Worm (Caenorhabditis elegans) whole organism, L2 larva: ENCODE results near the gene Y6E2A.5.
"Not testable (repeated sequence)": the region's sequence is repeated elsewhere in the genome, so short reads cannot be mapped to it uniquely, and the experiment has no call there.

Experiments used
- C34F6.9 ChIP-seq: fragments of 150-350 bp; optimal IDR thresholded peaks from 2 replicates; lab custom pipeline; 2014; ENCODE audit warnings: missing biosample characterization, missing genetic modification characterization
- R02D3.7 ChIP-seq: fragments of 150-350 bp; optimal IDR thresholded peaks from 2 replicates; lab custom pipeline; 2014; ENCODE audit warnings: missing biosample characterization, missing genetic modification characterization
- Y55F3AM.14 ChIP-seq: fragments of 200-800 bp; sonication (Bioruptor generic); optimal IDR thresholded peaks from 2 replicates; lab custom pipeline; 2018; ENCODE audit warnings: mild to moderate bottlenecking, missing genetic modification characterization, missing compliant biosample characterization
- ZK546.5 ChIP-seq: sonication (generic microtip); optimal IDR thresholded peaks from 2 replicates; lab custom pipeline; 2017; ENCODE audit warnings: missing biosample characterization, missing genetic modification characterization
- alr-1 ChIP-seq: fragments of 150-350 bp; optimal IDR thresholded peaks from 2 replicates; lab custom pipeline; 2014; ENCODE audit warnings: missing biosample characterization, missing genetic modification characterization
- aly-2 ChIP-seq: fragments of 150-350 bp; optimal IDR thresholded peaks from 2 replicates; lab custom pipeline; 2014; ENCODE audit warnings: missing biosample characterization, missing genetic modification characterization
- ama-1 ChIP-seq: fragments of 150-350 bp; optimal IDR thresholded peaks from 2 replicates; lab custom pipeline; 2018; ENCODE audit warnings: inconsistent platforms
- blmp-1 ChIP-seq: sonication (generic microtip); optimal IDR thresholded peaks from 2 replicates; lab custom pipeline; 2017; ENCODE audit warnings: missing genetic modification characterization, mild to moderate bottlenecking, missing compliant biosample characterization, antibody characterized with exemption, moderate library complexity; ENCODE audit not compliant: insufficient read depth
- ceh-16 ChIP-seq: fragments of 150-350 bp; optimal IDR thresholded peaks from 2 replicates; lab custom pipeline; 2014; ENCODE audit warnings: missing biosample characterization, missing genetic modification characterization
- crh-2 ChIP-seq: sonication (generic microtip); optimal IDR thresholded peaks from 2 replicates; lab custom pipeline; 2017; ENCODE audit warnings: missing biosample characterization, missing genetic modification characterization
- dmd-4 ChIP-seq: sonication (generic microtip); optimal IDR thresholded peaks from 2 replicates; lab custom pipeline; 2017; ENCODE audit warnings: missing biosample characterization, missing genetic modification characterization
- lin-13 ChIP-seq: fragments of 150-350 bp; optimal IDR thresholded peaks from 2 replicates; lab custom pipeline; 2014; ENCODE audit warnings: missing biosample characterization, missing genetic modification reagents, missing genetic modification characterization
- mab-5 ChIP-seq: fragments of 150-350 bp; optimal IDR thresholded peaks from 2 replicates; lab custom pipeline; 2014; ENCODE audit warnings: missing biosample characterization, missing genetic modification characterization
- mdl-1 ChIP-seq, 2 experiments: fragments of 150-350 bp in 1 of 2; sonication (generic microtip) in 1 of 2; optimal IDR thresholded peaks; 2 replicates each; lab custom pipeline; 2017; ENCODE audit warnings: missing biosample characterization in 2 of 2, missing genetic modification characterization in 2 of 2
- nhr-10 ChIP-seq: sonication (generic microtip); optimal IDR thresholded peaks from 2 replicates; lab custom pipeline; 2017; ENCODE audit warnings: missing biosample characterization, missing genetic modification characterization
- nhr-11 ChIP-seq: fragments of 150-350 bp; optimal IDR thresholded peaks from 2 replicates; lab custom pipeline; 2014; ENCODE audit warnings: missing biosample characterization, missing genetic modification characterization
- nhr-129 ChIP-seq: fragments of 150-350 bp; optimal IDR thresholded peaks from 2 replicates; lab custom pipeline; 2014; ENCODE audit warnings: missing biosample characterization, missing genetic modification characterization
- nhr-21 ChIP-seq: fragments of 150-350 bp; optimal IDR thresholded peaks from 2 replicates; lab custom pipeline; 2014; ENCODE audit warnings: missing biosample characterization, missing genetic modification characterization
- nhr-23 ChIP-seq: fragments of 150-350 bp; optimal IDR thresholded peaks from 2 replicates; lab custom pipeline; 2014; ENCODE audit warnings: missing biosample characterization, missing genetic modification reagents, missing genetic modification characterization
- nhr-237 ChIP-seq: fragments of 150-350 bp; optimal IDR thresholded peaks from 2 replicates; lab custom pipeline; 2014; ENCODE audit warnings: missing biosample characterization, missing genetic modification characterization
- nhr-25 ChIP-seq: fragments of 150-350 bp; sonication (generic microtip); optimal IDR thresholded peaks from 3 replicates; lab custom pipeline; 2014; ENCODE audit warnings: missing biosample characterization, missing genetic modification characterization
- nhr-6 ChIP-seq: fragments of 150-350 bp; optimal IDR thresholded peaks from 2 replicates; lab custom pipeline; 2014; ENCODE audit warnings: missing biosample characterization, missing genetic modification characterization
- peb-1 ChIP-seq: fragments of 150-350 bp; optimal IDR thresholded peaks from 2 replicates; lab custom pipeline; 2014; ENCODE audit warnings: missing biosample characterization, missing genetic modification characterization
- sem-4 ChIP-seq: fragments of 150-350 bp; optimal IDR thresholded peaks from 2 replicates; lab custom pipeline; 2014; ENCODE audit warnings: missing biosample characterization, missing genetic modification reagents, missing genetic modification characterization
- skn-1 ChIP-seq: sonication (generic microtip); optimal IDR thresholded peaks from 2 replicates; lab custom pipeline; 2017; ENCODE audit warnings: missing biosample characterization, missing genetic modification characterization
- sma-3 ChIP-seq: sonication (generic microtip); optimal IDR thresholded peaks from 2 replicates; lab custom pipeline; 2016; ENCODE audit warnings: missing genetic modification reagents, missing genetic modification characterization, missing compliant biosample characterization
- sma-9 ChIP-seq, 2 experiments: fragments of 150-350 bp in 1 of 2; sonication (generic microtip) in 1 of 2; optimal IDR thresholded peaks; 2 replicates each; lab custom pipeline; 2014 to 2016; ENCODE audit warnings: missing genetic modification characterization in 2 of 2, mild to moderate bottlenecking in 1 of 2, missing biosample characterization in 1 of 2, missing compliant biosample characterization in 1 of 2, missing genetic modification reagents in 1 of 2, moderate library complexity in 1 of 2
- snpc-4 ChIP-seq: fragments of 150-350 bp; optimal IDR thresholded peaks from 2 replicates; lab custom pipeline; 2014; ENCODE audit warnings: missing biosample characterization, missing genetic modification characterization
- unc-62 ChIP-seq: fragments of 150-350 bp; optimal IDR thresholded peaks from 2 replicates; lab custom pipeline; 2014; ENCODE audit warnings: missing biosample characterization, missing genetic modification reagents, missing genetic modification characterization
- ztf-1 ChIP-seq: fragments of 200-800 bp; sonication (Bioruptor generic); conservative IDR thresholded peaks from 2 replicates; pipeline ENCODE4 v1.3.6; 2022; ENCODE audit warnings: missing genetic modification characterization, missing compliant biosample characterization

Y6E2A.5 gene

ce11 chrV:15758449-15758848 is 40.0 kb upstream of the Y6E2A.5 start, which contains the start of gene str-9:
str-9 (plus strand) TSS chrV:15758749.
- no peak for TF ChIP-seq peb-1
- no peak for TF ChIP-seq skn-1
- TF ChIP-seq C34F6.9 (tag; lab: Kevin White, UChicago), result no peak
- TF ChIP-seq lin-13, result no peak
- TF ChIP-seq ceh-16 (tag; lab: Kevin White, UChicago), result no peak
- TF ChIP-seq dmd-4, result no peak
- TF ChIP-seq ztf-1 (GFP tag; lab: Robert Waterston, UW), result no peak
- TF ChIP-seq R02D3.7 (tag; lab: Kevin White, UChicago), result no peak
- TF ChIP-seq blmp-1 (tag; lab: Kevin White, UChicago), result no peak
- TF ChIP-seq alr-1 (tag; lab: Kevin White, UChicago), result no peak
- TF ChIP-seq ama-1 (lab: Kevin White, UChicago), result no peak
- no peak for TF ChIP-seq sem-4 (tag; lab: Kevin White, UChicago)
- TF ChIP-seq nhr-10 (tag; lab: Kevin White, UChicago), result no peak
- no peak for TF ChIP-seq nhr-6 (tag; lab: Kevin White, UChicago)
- no peak for TF ChIP-seq nhr-129 (tag; lab: Kevin White, UChicago)
- TF ChIP-seq, all 48 proteins: peak for 0

- TF ChIP-seq ZK546.5 (tag; lab: Kevin White, UChicago) (no peak), Y55F3AM.14 (GFP tag; lab: Kevin White, UChicago) (no peak), crh-2 (tag; lab: Kevin White, UChicago) (no peak), skn-1 (no peak), unc-62 (GFP tag; lab: Kevin White, UChicago) (no peak), alr-1 (tag; lab: Kevin White, UChicago) (no peak), mab-5 (tag; lab: Kevin White, UChicago) (no peak), ceh-16 (tag; lab: Kevin White, UChicago) (no peak), nhr-129 (tag; lab: Kevin White, UChicago) (no peak), blmp-1 (tag; lab: Kevin White, UChicago) (no peak), sma-3 (GFP tag; lab: Kevin White, UChicago) (no peak), sma-9 (GFP tag; optimal IDR thresholded peaks at IDR 0.05; lab: Kevin White, UChicago) (no peak), sma-9 (tag; optimal IDR thresholded peaks at IDR 0.05; lab: Kevin White, UChicago) (no peak)
Observed at ce11 chrV:15757645-15758044, 39.2 kb upstream of the Y6E2A.5 start.

- TF ChIP-seq nhr-10 (tag; lab: Kevin White, UChicago); mdl-1 (tag; optimal IDR thresholded peaks at IDR 0.05; lab: Kevin White, UChicago); C34F6.9 (tag; lab: Kevin White, UChicago): not testable (repeated sequence)
Observed at ce11 chrV:15754731-15755130, 36.3 kb upstream of the Y6E2A.5 start, which contains the start of gene str-8. str-8 (plus strand) TSS chrV:15755031.

ce11 chrV:15752941-15753340 is 34.5 kb upstream of the Y6E2A.5 start, which contains the start of gene str-5:
str-5 (plus strand) TSS chrV:15753241.
- not testable (repeated sequence) for TF ChIP-seq alr-1 (tag; lab: Kevin White, UChicago); R02D3.7 (tag; lab: Kevin White, UChicago); aly-2

- TF ChIP-seq blmp-1 (tag; lab: Kevin White, UChicago) (no peak), nhr-21 (tag; lab: Kevin White, UChicago) (no peak), nhr-10 (tag; lab: Kevin White, UChicago) (no peak), lin-13 (no peak), crh-2 (tag; lab: Kevin White, UChicago) (no peak), alr-1 (tag; lab: Kevin White, UChicago) (no peak), nhr-237 (tag; lab: Kevin White, UChicago) (no peak), R02D3.7 (tag; lab: Kevin White, UChicago) (no peak), dmd-4 (no peak), nhr-25 (no peak), ztf-1 (GFP tag; lab: Robert Waterston, UW) (no peak), nhr-23 (no peak), snpc-4 (tag; lab: Kevin White, UChicago) (no peak), unc-62 (GFP tag; lab: Kevin White, UChicago) (no peak), sem-4 (tag; lab: Kevin White, UChicago) (no peak), nhr-11 (tag; lab: Kevin White, UChicago) (no peak)
Observed at ce11 chrV:15752049-15752448, 33.6 kb upstream of the Y6E2A.5 start, which contains the start of gene str-43. str-43 (minus strand) TSS chrV:15752149.
